Fruit fly (Drosophila melanogaster) whole organism, embryonic: ENCODE results near the gene MBD-like.

Experiments used
- Aef1 ChIP-seq: fragments of 200-800 bp; sonication (Bioruptor generic); IDR thresholded peaks from 3 replicates; pipeline ENCODE4 v1.3.6; 2022; ENCODE audit warnings: missing biosample characterization, missing genetic modification characterization
- Antp ChIP-seq: fragments of 200-800 bp; sonication (Bioruptor generic); optimal IDR thresholded peaks from 3 replicates; lab custom pipeline; 2016; ENCODE audit warnings: missing biosample characterization, missing genetic modification characterization
- Awh ChIP-seq: fragments of 200-800 bp; sonication (Bioruptor generic); IDR thresholded peaks from 2 replicates; pipeline ENCODE4, ENCODE4 v1.3.6; 2022; ENCODE audit warnings: missing biosample characterization, missing genetic modification characterization
- B-H2 ChIP-seq: fragments of 200-800 bp; sonication (Bioruptor generic); optimal IDR thresholded peaks from 2 replicates; lab custom pipeline; 2018; ENCODE audit warnings: missing biosample characterization, mild to moderate bottlenecking, missing genetic modification characterization
- CG10209 ChIP-seq: fragments of 200-800 bp; sonication (Bioruptor generic); optimal IDR thresholded peaks from 3 replicates; lab custom pipeline; 2017; ENCODE audit warnings: missing biosample characterization, mild to moderate bottlenecking, missing genetic modification characterization, missing genetic modification reagents
- CG11247 ChIP-seq: fragments of 200-800 bp; sonication (Bioruptor generic); IDR thresholded peaks from 2 replicates; pipeline ENCODE4 v1.3.6; 2022; ENCODE audit warnings: missing biosample characterization, missing genetic modification characterization
- CG12071 ChIP-seq: fragments of 200-800 bp; sonication (Bioruptor generic); optimal IDR thresholded peaks from 3 replicates; lab custom pipeline; 2018; ENCODE audit warnings: missing biosample characterization, mild to moderate bottlenecking, missing genetic modification characterization
- CG12391 ChIP-seq: fragments of 200-800 bp; sonication (Bioruptor generic); optimal IDR thresholded peaks from 3 replicates; lab custom pipeline; 2018; ENCODE audit warnings: missing biosample characterization, mild to moderate bottlenecking, missing genetic modification characterization, moderate library complexity
- CG12659 ChIP-seq: fragments of 200-800 bp; sonication (Bioruptor generic); optimal IDR thresholded peaks from 3 replicates; lab custom pipeline; 2017; ENCODE audit warnings: mild to moderate bottlenecking, missing biosample characterization, missing genetic modification reagents, missing genetic modification characterization
- CG17359 ChIP-seq: fragments of 200-800 bp; sonication (Bioruptor generic); optimal IDR thresholded peaks from 3 replicates; lab custom pipeline; 2018; ENCODE audit warnings: missing biosample characterization, mild to moderate bottlenecking, missing genetic modification characterization, moderate library complexity
- CG17612 ChIP-seq: fragments of 200-800 bp; sonication (Bioruptor generic); IDR thresholded peaks from 2 replicates; pipeline ENCODE4 v1.3.6; 2022; ENCODE audit warnings: missing biosample characterization, missing genetic modification characterization
- CG17829 ChIP-seq: fragments of 200-800 bp; optimal IDR thresholded peaks from 2 replicates; lab custom pipeline; 2019; ENCODE audit warnings: missing biosample characterization, mild to moderate bottlenecking, missing genetic modification characterization, moderate library complexity
- CG2129 ChIP-seq: fragments of 200-800 bp; sonication (Bioruptor generic); IDR thresholded peaks from 2 replicates; pipeline ENCODE4 v1.3.6; 2022; ENCODE audit warnings: missing biosample characterization, missing genetic modification characterization; ENCODE audit not compliant: partially characterized antibody
- CG34422 ChIP-seq: fragments of 200-800 bp; sonication (Bioruptor generic); IDR thresholded peaks from 3 replicates; pipeline ENCODE4 v1.3.6; 2022; ENCODE audit warnings: missing biosample characterization, missing genetic modification characterization
- CG4424 ChIP-seq: fragments of 200-800 bp; sonication (Bioruptor generic); optimal IDR thresholded peaks from 3 replicates; lab custom pipeline; 2016; ENCODE audit warnings: missing biosample characterization, missing genetic modification characterization
- CG6689 ChIP-seq: fragments of 200-800 bp; sonication (Bioruptor generic); IDR thresholded peaks from 2 replicates; pipeline ENCODE4 v1.3.6; 2022; ENCODE audit warnings: missing biosample characterization, missing genetic modification characterization
- CG7357 ChIP-seq: fragments of 200-800 bp; sonication (Bioruptor generic); IDR thresholded peaks from 3 replicates; pipeline ENCODE4 v1.3.6; 2022; ENCODE audit warnings: missing biosample characterization, missing genetic modification characterization
- CG7372 ChIP-seq: fragments of 200-800 bp; sonication (Bioruptor generic); IDR thresholded peaks from 2 replicates; pipeline ENCODE4 v1.3.6; 2022; ENCODE audit warnings: missing biosample characterization, missing genetic modification characterization
- CG7839 ChIP-seq: fragments of 200-800 bp; sonication (Bioruptor generic); optimal IDR thresholded peaks from 3 replicates; lab custom pipeline; 2018; ENCODE audit warnings: missing biosample characterization, mild to moderate bottlenecking, missing genetic modification characterization, moderate library complexity
- CG7928 ChIP-seq: fragments of 200-800 bp; sonication (Bioruptor generic); optimal IDR thresholded peaks from 2 replicates; lab custom pipeline; 2017; ENCODE audit warnings: missing biosample characterization, mild to moderate bottlenecking, missing genetic modification characterization
- CG7987 ChIP-seq: fragments of 200-800 bp; sonication (Bioruptor generic); optimal IDR thresholded peaks from 2 replicates; lab custom pipeline; 2018; ENCODE audit warnings: missing biosample characterization, mild to moderate bottlenecking, missing genetic modification characterization, moderate library complexity
- D19B ChIP-seq: fragments of 200-800 bp; sonication (Bioruptor generic); optimal IDR thresholded peaks from 2 replicates; lab custom pipeline; 2017; ENCODE audit warnings: missing biosample characterization, mild to moderate bottlenecking, missing genetic modification characterization
- Deaf1 ChIP-seq: fragments of 200-800 bp; optimal IDR thresholded peaks from 3 replicates; lab custom pipeline; 2019; ENCODE audit warnings: missing biosample characterization, mild to moderate bottlenecking, missing genetic modification characterization, moderate library complexity
- Hey ChIP-seq: fragments of 200-800 bp; sonication (Bioruptor generic); optimal IDR thresholded peaks from 3 replicates; lab custom pipeline; 2018; ENCODE audit warnings: missing biosample characterization, mild to moderate bottlenecking, missing genetic modification characterization
- Hmr ChIP-seq: fragments of 200-800 bp; sonication (Bioruptor generic); optimal IDR thresholded peaks from 3 replicates; lab custom pipeline; 2017; ENCODE audit warnings: mild to moderate bottlenecking, missing biosample characterization, missing genetic modification reagents, missing genetic modification characterization
- Myb ChIP-seq: fragments of 200-800 bp; sonication (Bioruptor generic); optimal IDR thresholded peaks from 2 replicates; lab custom pipeline; 2016; ENCODE audit warnings: missing biosample characterization, missing genetic modification characterization
- NC2β ChIP-seq: fragments of 200-800 bp; sonication (Bioruptor generic); optimal IDR thresholded peaks from 2 replicates; lab custom pipeline; 2016; ENCODE audit warnings: missing biosample characterization, missing genetic modification characterization
- Ptx1 ChIP-seq: fragments of 200-800 bp; sonication (Bioruptor generic); IDR thresholded peaks from 2 replicates; pipeline ENCODE4 v1.3.6; 2022; ENCODE audit warnings: missing biosample characterization, missing genetic modification characterization
- Sox102F ChIP-seq: fragments of 200-800 bp; sonication (Bioruptor generic); optimal IDR thresholded peaks from 2 replicates; lab custom pipeline; 2018; ENCODE audit warnings: missing biosample characterization, mild to moderate bottlenecking, missing genetic modification characterization, moderate library complexity
- Usf ChIP-seq: fragments of 200-800 bp; sonication (Bioruptor generic); optimal IDR thresholded peaks from 2 replicates; lab custom pipeline; 2017; ENCODE audit warnings: missing genotype, missing biosample characterization, missing genetic modification characterization
- Xbp1 ChIP-seq: fragments of 200-800 bp; sonication (Bioruptor generic); optimal IDR thresholded peaks from 3 replicates; lab custom pipeline; 2016; ENCODE audit warnings: missing biosample characterization, mild to moderate bottlenecking, missing genetic modification characterization
- al ChIP-seq: fragments of 200-800 bp; sonication (Bioruptor generic); IDR thresholded peaks from 2 replicates; pipeline ENCODE4 v1.3.6; 2022; ENCODE audit warnings: missing biosample characterization, missing genetic modification characterization
- br ChIP-seq: fragments of >200 bp; optimal IDR thresholded peaks from 2 replicates; lab custom pipeline; 2017
- chif ChIP-seq, 2 experiments: fragments of 200-800 bp; sonication (Bioruptor generic); optimal IDR thresholded peaks; 3 replicates each; lab custom pipeline; 2016; ENCODE audit warnings: missing biosample characterization in 2 of 2, missing genetic modification characterization in 2 of 2
- chinmo ChIP-seq: fragments of 200-800 bp; sonication (Bioruptor generic); IDR thresholded peaks from 4 replicates; pipeline ENCODE4 v1.3.6; 2022; ENCODE audit warnings: missing biosample characterization, missing genetic modification characterization; ENCODE audit not compliant: partially characterized antibody
- chm ChIP-seq: fragments of 200-800 bp; sonication (Bioruptor generic); IDR thresholded peaks from 2 replicates; pipeline ENCODE4 v1.3.6; 2022; ENCODE audit warnings: missing biosample characterization, missing genetic modification characterization
- corto ChIP-seq: fragments of 200-800 bp; sonication (Bioruptor generic); optimal IDR thresholded peaks from 2 replicates; lab custom pipeline; 2016; ENCODE audit warnings: missing biosample characterization, mild to moderate bottlenecking, missing genetic modification characterization, moderate library complexity
- da ChIP-seq: fragments of 200-800 bp; sonication (Bioruptor generic); optimal IDR thresholded peaks from 2 replicates; lab custom pipeline; 2016; ENCODE audit warnings: missing biosample characterization, missing genetic modification characterization
- danr ChIP-seq: fragments of 200-800 bp; sonication (Bioruptor generic); IDR thresholded peaks from 2 replicates; pipeline ENCODE4 v1.3.6; 2022; ENCODE audit warnings: missing biosample characterization, missing genetic modification characterization
- dimm ChIP-seq: fragments of 200-800 bp; sonication (Bioruptor generic); IDR thresholded peaks from 2 replicates; pipeline ENCODE4 v1.3.6; 2022; ENCODE audit warnings: missing biosample characterization, missing genetic modification characterization
- eyg ChIP-seq: fragments of 200-800 bp; sonication (Bioruptor generic); optimal IDR thresholded peaks from 3 replicates; lab custom pipeline; 2016; ENCODE audit warnings: missing biosample characterization, missing genetic modification characterization
- fd3F ChIP-seq: fragments of 200-800 bp; sonication (Bioruptor generic); optimal IDR thresholded peaks from 2 replicates; lab custom pipeline; 2018; ENCODE audit warnings: missing biosample characterization, mild to moderate bottlenecking, missing genetic modification characterization, moderate library complexity
- ftz-f1 ChIP-seq: fragments of 200-800 bp; sonication (Bioruptor generic); optimal IDR thresholded peaks from 2 replicates; lab custom pipeline; 2016; ENCODE audit warnings: missing biosample characterization, missing genetic modification characterization
- gcm ChIP-seq: fragments of 200-800 bp; sonication (Bioruptor generic); optimal IDR thresholded peaks from 2 replicates; lab custom pipeline; 2019; ENCODE audit warnings: missing biosample characterization, mild to moderate bottlenecking, missing genetic modification characterization, moderate library complexity
- grau ChIP-seq: fragments of 200-800 bp; optimal IDR thresholded peaks from 3 replicates; lab custom pipeline; 2019; ENCODE audit warnings: missing biosample characterization, mild to moderate bottlenecking, missing genetic modification characterization, moderate library complexity
- gro ChIP-seq: fragments of 200-800 bp; sonication (Bioruptor generic); optimal IDR thresholded peaks from 2 replicates; lab custom pipeline; 2016; ENCODE audit warnings: missing biosample characterization, missing genetic modification characterization
- hth ChIP-seq: fragments of >200 bp; optimal IDR thresholded peaks from 2 replicates; lab custom pipeline; 2017; ENCODE audit warnings: inconsistent platforms
- pfk ChIP-seq: fragments of 200-800 bp; sonication (Bioruptor generic); optimal IDR thresholded peaks from 2 replicates; lab custom pipeline; 2018; ENCODE audit warnings: missing biosample characterization, mild to moderate bottlenecking, missing genetic modification characterization, moderate library complexity
- rib ChIP-seq: fragments of 200-800 bp; sonication (Bioruptor generic); IDR thresholded peaks from 2 replicates; pipeline ENCODE4 v1.3.6; 2022; ENCODE audit warnings: missing biosample characterization, missing genetic modification characterization
- slbo ChIP-seq: fragments of 200-800 bp; sonication (Bioruptor generic); IDR thresholded peaks from 2 replicates; pipeline ENCODE4 v1.3.6; 2022; ENCODE audit warnings: missing biosample characterization, missing genetic modification characterization
- sob ChIP-seq: fragments of 200-800 bp; sonication (Bioruptor generic); IDR thresholded peaks from 2 replicates; pipeline ENCODE4 v1.3.6; 2022; ENCODE audit warnings: missing biosample characterization, missing genetic modification characterization
- tll ChIP-seq, 2 experiments: fragments of 200-800 bp in 1 of 2; fragments of >200 bp in 1 of 2; sonication (Bioruptor generic) in 1 of 2; optimal IDR thresholded peaks; 2 replicates each; lab custom pipeline; 2017 to 2019; ENCODE audit warnings: missing biosample characterization in 2 of 2, missing genetic modification characterization in 2 of 2, mild to moderate bottlenecking in 1 of 2, moderate library complexity in 1 of 2

Gene MBD-like

dm6 chr3R:9546808-9547381, 12.7 kb upstream of the MBD-like start (continued):
- TF ChIP-seq fd3F (GFP tag; lab: Kevin White, UChicago) (no peak), NC2β (no peak), B-H2 (no peak), CG11247 (GFP tag; lab: Robert Waterston, UW) (no peak), D19B (GFP tag; lab: Kevin White, UChicago) (no peak), CG34422 (GFP tag; lab: Robert Waterston, UW) (no peak), chinmo (GFP tag; lab: Robert Waterston, UW) (no peak), hth (lab: Kevin White, UChicago) (no peak), CG7928 (GFP tag; lab: Kevin White, UChicago) (no peak), Awh (GFP tag; lab: Robert Waterston, UW) (no peak), gro (GFP tag; lab: Kevin White, UChicago) (no peak), br (lab: Kevin White, UChicago) (no peak), CG12071 (GFP tag; lab: Kevin White, UChicago) (no peak), CG12659 (no peak), CG2129 (GFP tag; lab: Robert Waterston, UW) (no peak), Usf (GFP tag; lab: Kevin White, UChicago) (no peak), CG17829 (tag; lab: Kevin White, UChicago) (no peak), ftz-f1 (no peak), CG12391 (tag; lab: Kevin White, UChicago) (no peak), danr (GFP tag; lab: Robert Waterston, UW) (no peak), gcm (GFP tag; lab: Kevin White, UChicago) (peak; percentile 64), Myb (GFP tag; lab: Kevin White, UChicago) (no peak), CG10209 (GFP tag; lab: Kevin White, UChicago) (no peak), CG7987 (no peak), CG17612 (GFP tag; lab: Robert Waterston, UW) (0 out of 2 replicates have a peak, but pooled peaks have one; percentile 33), CG6689 (GFP tag; lab: Robert Waterston, UW) (no peak), pfk (GFP tag; lab: Kevin White, UChicago) (no peak), Aef1 (GFP tag; lab: Robert Waterston, UW) (no peak), CG7372 (GFP tag; lab: Robert Waterston, UW) (0 out of 2 replicates have a peak, but pooled peaks have one; percentile 17), Xbp1 (GFP tag; lab: Kevin White, UChicago) (no peak), Deaf1 (tag; lab: Kevin White, UChicago) (no peak), sob (GFP tag; lab: Robert Waterston, UW) (no peak), eyg (GFP tag; lab: Kevin White, UChicago) (no peak), al (GFP tag; lab: Robert Waterston, UW) (no peak), Hmr (no peak), Sox102F (GFP tag; lab: Kevin White, UChicago) (no peak), CG17359 (no peak), dimm (GFP tag; lab: Robert Waterston, UW) (no peak), tll (GFP tag; optimal IDR thresholded peaks at IDR 0.05; lab: Kevin White, UChicago) (no peak), CG4424 (GFP tag; lab: Kevin White, UChicago) (no peak), chif (GFP tag; optimal IDR thresholded peaks at IDR 0.05; lab: Kevin White, UChicago) (no peak), corto (GFP tag; lab: Kevin White, UChicago) (no peak), chm (GFP tag; lab: Robert Waterston, UW) (0 out of 2 replicates have a peak, but pooled peaks have one; percentile 15), rib (no peak; the same call in 1 of the 2 replicates), CG7357 (GFP tag; lab: Robert Waterston, UW) (no peak), CG7839 (no peak), Ptx1 (GFP tag; lab: Robert Waterston, UW) (no peak), da (no peak), Antp (GFP tag; lab: Kevin White, UChicago) (no peak), Hey (no peak), grau (tag; lab: Kevin White, UChicago) (no peak), slbo (GFP tag; lab: Robert Waterston, UW) (no peak)
